Worm (Caenorhabditis elegans): ENCODE data around the gene F35C11.2.

F35C11.2 gene

DNA sequence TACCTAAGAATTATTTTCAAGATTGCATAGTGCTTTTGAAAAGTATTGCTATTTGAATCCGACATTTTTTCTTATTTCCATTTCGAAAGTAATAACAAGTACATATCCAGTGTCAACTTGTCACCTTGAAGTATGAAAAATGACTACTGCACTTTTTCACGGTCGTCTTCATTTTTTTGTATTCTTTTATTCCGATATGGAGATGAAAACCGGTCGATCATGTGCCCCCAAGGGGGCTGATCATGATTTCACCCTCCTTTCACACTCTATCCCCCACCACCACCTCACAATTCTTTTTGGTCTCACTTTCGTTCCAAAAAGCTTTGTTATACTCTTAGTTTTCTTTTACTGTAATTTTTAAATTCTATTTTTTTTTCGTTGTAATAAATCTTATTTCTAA is 22.7 kb downstream of the F35C11.2 start:
- peak; percentile 89 for TF ChIP-seq blmp-1 (tag; optimal IDR thresholded peaks at IDR 0.05)
- no peak for TF ChIP-seq nhr-12 (tag; optimal IDR thresholded peaks at IDR 0.05)
- no peak for TF ChIP-seq vab-15 (tag; optimal IDR thresholded peaks at IDR 0.05)
- TF ChIP-seq aha-1 (tag; optimal IDR thresholded peaks at IDR 0.05) = no peak
- no peak for TF ChIP-seq sptf-1 (tag; optimal IDR thresholded peaks at IDR 0.05)
- TF ChIP-seq mef-2 (tag; optimal IDR thresholded peaks at IDR 0.05) = no peak
- TF ChIP-seq grh-1 (GFP tag; IDR thresholded peaks at IDR 0.05) = 0 out of 2 replicates have a peak, but pooled peaks have one; percentile 16
- TF ChIP-seq nhr-47 (tag; optimal IDR thresholded peaks at IDR 0.05) = no peak
- TF ChIP-seq tlp-1 (tag; optimal IDR thresholded peaks at IDR 0.05) = no peak
- TF ChIP-seq lin-35 (GFP tag; optimal IDR thresholded peaks at IDR 0.05) = peak in 1 of 2 experiments; percentile 24
- TF ChIP-seq fkh-4 (tag; optimal IDR thresholded peaks at IDR 0.05; ENCODE audit: borderline replicate concordance) = no peak
- no peak for TF ChIP-seq alr-1 (tag; optimal IDR thresholded peaks at IDR 0.05; ENCODE audit: borderline replicate concordance)
- no peak for TF ChIP-seq egl-13 (tag; optimal IDR thresholded peaks at IDR 0.05)
- TF ChIP-seq fos-1 (tag; optimal IDR thresholded peaks at IDR 0.05) = no peak
- TF ChIP-seq nhr-237 (tag; optimal IDR thresholded peaks at IDR 0.05) = no peak
- TF ChIP-seq jun-1 (tag; optimal IDR thresholded peaks at IDR 0.05) = no peak
- no peak for TF ChIP-seq lin-15B (tag; optimal IDR thresholded peaks at IDR 0.05)
- TF ChIP-seq mdl-1 (tag; optimal IDR thresholded peaks at IDR 0.05) = no peak
- no peak for TF ChIP-seq ama-1 (optimal IDR thresholded peaks at IDR 0.05)
- TF ChIP-seq mep-1 (tag; optimal IDR thresholded peaks at IDR 0.05) = no peak
- no peak for TF ChIP-seq rnt-1 (tag; optimal IDR thresholded peaks at IDR 0.05)
- TF ChIP-seq nhr-90 (tag; optimal IDR thresholded peaks at IDR 0.05; ENCODE audit: poor library complexity) = no peak
- no peak for TF ChIP-seq Y116A8C.19 (tag; optimal IDR thresholded peaks at IDR 0.05; ENCODE audit: borderline replicate concordance)
- TF ChIP-seq tbx-2 (tag; optimal IDR thresholded peaks at IDR 0.05) = no peak
- peak; percentile 6 for TF ChIP-seq snu-23 (GFP tag; optimal IDR thresholded peaks at IDR 0.05)
- TF ChIP-seq mab-9 (GFP tag; IDR thresholded peaks at IDR 0.05) = no peak
- no peak for TF ChIP-seq egl-27 (tag; optimal IDR thresholded peaks at IDR 0.05)
- no peak for TF ChIP-seq unc-86 (tag; optimal IDR thresholded peaks at IDR 0.05)
- TF ChIP-seq C04F5.9 (tag; optimal IDR thresholded peaks at IDR 0.05) = no peak
- TF ChIP-seq ceh-90 (tag; optimal IDR thresholded peaks at IDR 0.05) = no peak
- TF ChIP-seq efl-1 (optimal IDR thresholded peaks at IDR 0.05) = no peak
- no peak for TF ChIP-seq efl-1 (GFP tag; optimal IDR thresholded peaks at IDR 0.05 in 1 of 2)
- TF ChIP-seq efl-3 (GFP tag; optimal IDR thresholded peaks at IDR 0.05) = no peak
- TF ChIP-seq nhr-85 (tag) = peak; percentile 76
- no peak for TF ChIP-seq swsn-7 (tag; optimal IDR thresholded peaks at IDR 0.05)
- TF ChIP-seq nhr-77 (tag; optimal IDR thresholded peaks at IDR 0.05) = no peak
- TF ChIP-seq ces-1 (GFP tag; optimal IDR thresholded peaks at IDR 0.05) = no peak
- TF ChIP-seq C34B4.2 (tag; optimal IDR thresholded peaks at IDR 0.05) = no peak
- no peak for TF ChIP-seq skn-1 (tag; optimal IDR thresholded peaks at IDR 0.05)
- peak; percentile 16 for TF ChIP-seq nhr-20 (tag; optimal IDR thresholded peaks at IDR 0.05)
- TF ChIP-seq zip-4 (GFP tag; optimal IDR thresholded peaks at IDR 0.05) = no peak
- TF ChIP-seq dpl-1 (GFP tag; optimal IDR thresholded peaks at IDR 0.05) = no peak
- TF ChIP-seq zag-1 (tag; optimal IDR thresholded peaks at IDR 0.05) = no peak
- TF ChIP-seq lin-39 (tag; optimal IDR thresholded peaks at IDR 0.05) = no peak
- no peak for TF ChIP-seq lsy-2 (tag; optimal IDR thresholded peaks at IDR 0.05)
- peak; percentile 24 for TF ChIP-seq lin-14 (GFP tag; optimal IDR thresholded peaks at IDR 0.05)

DNA sequence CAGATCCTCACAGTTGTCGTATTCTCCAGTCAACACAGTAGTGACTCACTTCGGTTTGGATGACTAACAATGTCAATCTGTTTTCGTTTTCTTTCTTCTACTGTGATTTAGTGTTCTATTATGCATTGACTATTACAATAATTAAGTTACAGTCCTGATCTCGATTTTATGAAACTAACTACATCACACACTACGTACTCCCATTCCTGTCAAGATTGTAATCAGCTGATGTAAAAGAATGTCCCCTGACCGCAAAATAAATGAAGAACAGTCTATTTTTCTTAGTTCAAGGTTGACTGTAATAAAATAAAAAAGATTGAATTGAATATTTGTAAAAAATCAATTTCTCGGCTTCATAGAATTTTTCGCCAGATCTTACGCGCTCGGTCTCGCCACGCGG is 23.3 kb downstream of the F35C11.2 start:
- TF ChIP-seq ceh-88 (GFP tag; IDR thresholded peaks at IDR 0.05) (no peak), lin-13 (GFP tag; optimal IDR thresholded peaks at IDR 0.05) (no peak), elt-3 (tag; optimal IDR thresholded peaks at IDR 0.05) (no peak), fkh-4 (tag; optimal IDR thresholded peaks at IDR 0.05; ENCODE audit: borderline replicate concordance) (no peak), xbp-1 (tag; optimal IDR thresholded peaks at IDR 0.05) (no peak), lsy-2 (tag; optimal IDR thresholded peaks at IDR 0.05) (peak in 1 of 2 experiments; percentile 24), hlh-4 (tag; optimal IDR thresholded peaks at IDR 0.05) (no peak), lin-39 (tag; optimal IDR thresholded peaks at IDR 0.05) (no peak), nhr-28 (tag; optimal IDR thresholded peaks at IDR 0.05) (no peak), blmp-1 (tag; optimal IDR thresholded peaks at IDR 0.05) (no peak), nhr-11 (tag; optimal IDR thresholded peaks at IDR 0.05) (no peak), nhr-20 (tag; optimal IDR thresholded peaks at IDR 0.05) (peak; percentile 29), nhr-85 (tag) (peak; percentile 72)
